Worm (Caenorhabditis elegans): ENCODE measurements around the gene C50B6.3.

DNA sequence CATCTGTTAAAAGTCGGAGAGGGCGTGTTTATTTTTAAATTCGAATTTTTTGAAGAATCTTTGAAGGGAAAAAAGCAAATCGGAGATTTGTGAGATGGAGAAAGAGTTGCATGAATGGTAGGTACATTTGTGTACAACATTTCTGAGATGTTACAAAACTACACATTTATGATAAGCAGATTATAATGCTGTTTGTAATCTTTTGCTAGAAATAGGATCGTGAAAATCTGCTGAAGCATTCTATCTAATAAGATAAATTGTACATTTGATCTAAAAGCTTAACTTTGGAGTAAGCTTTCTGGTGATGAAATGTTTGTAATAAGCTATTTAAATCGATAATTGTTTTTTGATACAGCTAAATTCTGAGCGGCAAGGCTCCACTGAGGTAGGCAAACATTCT, 41.1 kb upstream of the C50B6.3 start:
- TF ChIP-seq lir-3 (tag; optimal IDR thresholded peaks at IDR 0.05) = no peak
- TF ChIP-seq pqm-1 (tag; optimal IDR thresholded peaks at IDR 0.05) = no peak
- TF ChIP-seq aha-1 (tag) = peak; percentile 90
- TF ChIP-seq cey-2 (tag; optimal IDR thresholded peaks at IDR 0.05; ENCODE audit: borderline replicate concordance, insufficient read depth) = no peak
- no peak for TF ChIP-seq lin-39 (tag; optimal IDR thresholded peaks at IDR 0.05)
- no peak for TF ChIP-seq egl-27 (tag; optimal IDR thresholded peaks at IDR 0.05)
- no peak for TF ChIP-seq arid-1 (GFP tag; conservative IDR thresholded peaks at IDR 0.05)
- TF ChIP-seq unc-62 (GFP tag; optimal IDR thresholded peaks at IDR 0.05 in 1 of 2) = no peak
- no peak for TF ChIP-seq unc-62 (tag; optimal IDR thresholded peaks at IDR 0.05)

All from whole organism, L4 larva.